Fruit fly (Drosophila melanogaster) whole organism, embryonic: ENCODE results near the gene CG31139.

Source experiments
- CG10654 ChIP-seq: fragments of 200-800 bp; sonication (Bioruptor generic); optimal IDR thresholded peaks from 2 replicates; lab custom pipeline; 2016; ENCODE audit warnings: missing biosample characterization, missing genetic modification characterization
- CG18476 ChIP-seq: fragments of 200-800 bp; sonication (Bioruptor generic); optimal IDR thresholded peaks from 2 replicates; lab custom pipeline; 2016; ENCODE audit warnings: missing biosample characterization, mild to moderate bottlenecking, missing genetic modification characterization
- CG31441 ChIP-seq: fragments of 200-800 bp; sonication (Bioruptor generic); IDR thresholded peaks from 2 replicates; pipeline ENCODE4 v1.3.6; 2022; ENCODE audit warnings: missing biosample characterization, missing genetic modification characterization
- CG3407 ChIP-seq: fragments of 200-800 bp; sonication (Bioruptor generic); optimal IDR thresholded peaks from 2 replicates; lab custom pipeline; 2018; ENCODE audit warnings: missing biosample characterization, mild to moderate bottlenecking, missing genetic modification characterization
- CG7786 ChIP-seq: fragments of 200-800 bp; sonication (Bioruptor generic); optimal IDR thresholded peaks from 2 replicates; lab custom pipeline; 2016; ENCODE audit warnings: missing biosample characterization, missing genetic modification characterization
- CG9797 ChIP-seq: fragments of 200-800 bp; sonication (Bioruptor generic); optimal IDR thresholded peaks from 3 replicates; lab custom pipeline; 2018; ENCODE audit warnings: missing biosample characterization, mild to moderate bottlenecking, missing genetic modification characterization
- pan ChIP-seq, 4 experiments: fragments of >200 bp in 3 of 4; fragments of 200-800 bp in 1 of 4; sonication (Bioruptor generic) in 1 of 4; optimal IDR thresholded peaks in 3 of 4; IDR thresholded peaks in 1 of 4; 2 replicates each; pipeline versions ENCODE4 v1.3.6 to Lab custom; 2017 to 2022; ENCODE audit warnings: missing biosample characterization in 2 of 4, missing genetic modification characterization in 2 of 4, mixed read lengths in 1 of 4
- wek ChIP-seq: fragments of 200-800 bp; sonication (Bioruptor generic); optimal IDR thresholded peaks from 3 replicates; lab custom pipeline; 2018; ENCODE audit warnings: missing biosample characterization, mild to moderate bottlenecking, missing genetic modification characterization, moderate library complexity

DNA sequence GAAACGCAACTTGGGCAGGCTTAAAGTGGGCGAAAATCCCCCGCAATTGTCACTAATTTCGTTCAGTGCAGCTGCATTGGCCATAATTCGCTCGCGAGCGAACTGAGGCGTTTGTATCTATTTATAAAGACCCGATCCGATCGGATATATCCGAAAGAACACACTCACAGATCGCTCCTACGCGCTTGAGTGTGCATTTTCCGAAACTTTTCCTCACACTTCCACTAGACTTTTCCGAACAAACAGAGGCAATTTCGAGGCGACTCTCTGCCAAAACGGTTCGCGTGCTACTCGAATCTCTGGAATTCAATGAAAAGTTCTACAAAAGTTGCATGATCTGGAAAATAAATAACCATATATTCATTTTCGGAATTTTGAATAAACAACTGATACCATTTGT lies 47.1 kb downstream of the CG31139 start, which contains the start of the genes CG6972 and CCAP:
- TF ChIP-seq CG18476 (GFP tag; lab: Kevin White, UChicago) (no peak), CG9797 (GFP tag; lab: Kevin White, UChicago) (no peak), pan (optimal IDR thresholded peaks at IDR 0.05; lab: Kevin White, UChicago) (no peak), pan (GFP tag; optimal IDR thresholded peaks at IDR 0.05 in 1 of 2, IDR thresholded peaks at IDR 0.05 in 1 of 2) (no peak), wek (GFP tag; lab: Kevin White, UChicago) (no peak), CG7786 (GFP tag; lab: Kevin White, UChicago) (no peak), CG10654 (GFP tag; lab: Kevin White, UChicago) (no peak), CG3407 (GFP tag; lab: Kevin White, UChicago) (no peak), CG31441 (GFP tag; lab: Robert Waterston, UW) (no peak)
